Worm (Caenorhabditis elegans): ENCODE results near the gene pigm-1.
A peak's percentile ranks its signal among the peaks of the same experiment; 100 is the strongest.

The pigm-1 gene

ce11 chrII:11305627-11306449, 42.4 kb upstream of the pigm-1 start, which contains the start of gene rsf-1 (continued):
- TF ChIP-seq nhr-71 (tag; optimal IDR thresholded peaks at IDR 0.05) (peak; percentile 3), lin-13 (GFP tag; optimal IDR thresholded peaks at IDR 0.05) (no peak)

ce11 chrII:11307332-11307731, 40.9 kb upstream of the pigm-1 start:
- TF ChIP-seq hpl-2 (GFP tag; optimal IDR thresholded peaks at IDR 0.05) (no peak), alr-1 (tag; optimal IDR thresholded peaks at IDR 0.05; ENCODE audit: borderline replicate concordance) (no peak), lin-14 (GFP tag; optimal IDR thresholded peaks at IDR 0.05) (peak; percentile 29), elt-3 (tag; optimal IDR thresholded peaks at IDR 0.05) (peak in 1 of 6 experiments; percentile 39), blmp-1 (tag; optimal IDR thresholded peaks at IDR 0.05) (peak; percentile 94), nhr-84 (tag; optimal IDR thresholded peaks at IDR 0.05) (no peak), tbx-2 (tag; optimal IDR thresholded peaks at IDR 0.05) (no peak), nhr-85 (tag) (peak; percentile 77), mdl-1 (tag; optimal IDR thresholded peaks at IDR 0.05) (peak in 1 of 2 experiments; percentile 10), efl-1 (optimal IDR thresholded peaks at IDR 0.05) (no peak), efl-1 (GFP tag; optimal IDR thresholded peaks at IDR 0.05 in 1 of 2) (peak in 1 of 2 experiments; percentile 73), lin-35 (GFP tag; optimal IDR thresholded peaks at IDR 0.05) (peak in 1 of 2 experiments; percentile 43)

- TF ChIP-seq elt-2 (tag; optimal IDR thresholded peaks at IDR 0.05) (no peak), blmp-1 (tag; optimal IDR thresholded peaks at IDR 0.05) (peak; percentile 70), jun-1 (tag; optimal IDR thresholded peaks at IDR 0.05) (no peak), lin-14 (GFP tag; optimal IDR thresholded peaks at IDR 0.05) (peak; percentile 34), nhr-85 (tag) (peak; percentile 61), vab-15 (tag; optimal IDR thresholded peaks at IDR 0.05) (no peak), nhr-76 (tag; optimal IDR thresholded peaks at IDR 0.05) (no peak), ceh-8 (GFP tag; optimal IDR thresholded peaks at IDR 0.05) (no peak), dsc-1 (tag; optimal IDR thresholded peaks at IDR 0.05) (peak; percentile 44), tbx-2 (tag; optimal IDR thresholded peaks at IDR 0.05) (no peak), nhr-77 (tag; optimal IDR thresholded peaks at IDR 0.05) (no peak), mdl-1 (tag; optimal IDR thresholded peaks at IDR 0.05) (no peak), lsy-2 (tag; optimal IDR thresholded peaks at IDR 0.05) (no peak), irx-1 (tag; optimal IDR thresholded peaks at IDR 0.05) (no peak), hlh-4 (tag; optimal IDR thresholded peaks at IDR 0.05) (no peak), ceh-63 (GFP tag; optimal IDR thresholded peaks at IDR 0.05) (no peak), Y116A8C.19 (tag; optimal IDR thresholded peaks at IDR 0.05; ENCODE audit: borderline replicate concordance) (no peak), unc-130 (tag; optimal IDR thresholded peaks at IDR 0.05) (no peak), zag-1 (tag; optimal IDR thresholded peaks at IDR 0.05) (no peak)
Measured at ce11 chrII:11307953-11308352, 40.3 kb upstream of the pigm-1 start.

- TF ChIP-seq nhr-47 (tag; optimal IDR thresholded peaks at IDR 0.05) (no peak), ces-1 (GFP tag; optimal IDR thresholded peaks at IDR 0.05) (no peak), pax-3 (tag; optimal IDR thresholded peaks at IDR 0.05) (no peak), lsy-2 (tag; optimal IDR thresholded peaks at IDR 0.05) (no peak), ceh-8 (GFP tag; optimal IDR thresholded peaks at IDR 0.05) (no peak), xbp-1 (tag; optimal IDR thresholded peaks at IDR 0.05) (no peak), ceh-88 (GFP tag; IDR thresholded peaks at IDR 0.05) (no peak), C04F5.9 (tag; optimal IDR thresholded peaks at IDR 0.05) (no peak), C34B4.2 (tag; optimal IDR thresholded peaks at IDR 0.05) (no peak), tbx-2 (tag; optimal IDR thresholded peaks at IDR 0.05) (no peak), unc-98 (GFP tag; IDR thresholded peaks at IDR 0.05) (no peak), grh-1 (GFP tag; IDR thresholded peaks at IDR 0.05) (no peak), mef-2 (tag; optimal IDR thresholded peaks at IDR 0.05) (no peak), unc-30 (tag; optimal IDR thresholded peaks at IDR 0.05) (no peak), irx-1 (tag; optimal IDR thresholded peaks at IDR 0.05) (no peak)
Measured at ce11 chrII:11312223-11312622, 36.0 kb upstream of the pigm-1 start, which contains the start of gene T24F1.7. T24F1.7 (plus strand) TSS chrII:11312523.
